Fruit fly (Drosophila melanogaster) Kc167 (cell line): ENCODE data around the gene CG15450.

Experiments
- Myc ChIP-seq: fragments of >200 bp; optimal IDR thresholded peaks from 2 replicates; lab custom pipeline; 2017; ENCODE audit warnings: missing external identifiers
- Sin3A ChIP-seq: fragments of >200 bp; optimal IDR thresholded peaks from 2 replicates; lab custom pipeline; 2018; ENCODE audit warnings: missing external identifiers
- h ChIP-seq: fragments of >200 bp; optimal IDR thresholded peaks from 3 replicates; lab custom pipeline; 2018; ENCODE audit warnings: missing external identifiers
- insv ChIP-seq: fragments of >200 bp; optimal IDR thresholded peaks from 3 replicates; lab custom pipeline; 2018; ENCODE audit warnings: missing external identifiers
- psq ChIP-seq: fragments of >200 bp; optimal IDR thresholded peaks from 2 replicates; lab custom pipeline; 2017; ENCODE audit warnings: missing external identifiers
- ttk ChIP-seq: sonication (Bioruptor generic); optimal IDR thresholded peaks from 2 replicates; lab custom pipeline; 2017; ENCODE audit warnings: missing external identifiers

The CG15450 gene

DNA sequence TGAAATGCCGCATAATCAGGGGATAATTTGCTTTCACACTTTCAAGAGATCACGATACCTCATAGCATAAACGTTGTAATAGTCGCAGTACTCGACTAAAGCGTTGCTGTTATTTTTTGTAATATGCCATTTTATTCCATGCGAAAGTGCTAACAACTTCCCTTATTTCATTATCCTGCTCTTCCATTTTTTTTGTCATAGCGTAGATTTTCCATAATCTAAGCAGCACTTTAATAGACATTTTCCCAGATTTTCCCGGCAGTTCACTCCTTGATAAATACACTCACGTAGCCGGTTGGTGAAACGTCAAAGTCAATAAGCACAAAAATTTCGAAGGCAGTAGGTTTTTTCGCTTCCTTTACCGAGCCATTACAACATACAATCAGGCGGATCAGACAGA lies at the start of gene CG15450:
TSS of gene CG15450 (plus strand) at position 301 of the 400 bp plus-strand sequence.
- no peak for TF ChIP-seq Myc
- TF ChIP-seq h = no peak
- TF ChIP-seq Sin3A = no peak
- no peak for TF ChIP-seq psq (lab: Kevin White, UChicago)
- no peak for TF ChIP-seq insv
- TF ChIP-seq ttk (lab: Kevin White, UChicago) = no peak

DNA sequence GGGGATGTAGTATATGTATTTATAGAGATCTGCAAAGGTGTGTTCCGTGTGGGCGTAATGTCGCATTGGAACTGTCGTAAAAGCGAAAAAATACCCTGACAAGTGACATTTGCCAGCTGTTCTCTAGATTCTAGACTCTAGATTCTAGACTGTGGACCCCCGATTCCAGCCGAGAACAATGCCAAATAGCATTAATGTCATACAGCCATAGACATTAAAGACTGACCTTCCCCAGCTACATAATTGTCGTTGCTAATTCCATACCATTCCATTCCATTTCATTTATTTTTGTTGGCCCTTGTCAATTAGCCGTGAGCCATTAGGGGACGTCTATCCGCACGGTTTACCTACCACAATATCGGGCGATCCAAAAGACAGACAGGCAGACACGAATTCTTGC lies 45.7 kb upstream of the CG15450 start:
- TF ChIP-seq Myc (no peak), psq (lab: Kevin White, UChicago) (no peak), Sin3A (no peak), insv (no peak), h (no peak), ttk (lab: Kevin White, UChicago) (no peak)

DNA sequence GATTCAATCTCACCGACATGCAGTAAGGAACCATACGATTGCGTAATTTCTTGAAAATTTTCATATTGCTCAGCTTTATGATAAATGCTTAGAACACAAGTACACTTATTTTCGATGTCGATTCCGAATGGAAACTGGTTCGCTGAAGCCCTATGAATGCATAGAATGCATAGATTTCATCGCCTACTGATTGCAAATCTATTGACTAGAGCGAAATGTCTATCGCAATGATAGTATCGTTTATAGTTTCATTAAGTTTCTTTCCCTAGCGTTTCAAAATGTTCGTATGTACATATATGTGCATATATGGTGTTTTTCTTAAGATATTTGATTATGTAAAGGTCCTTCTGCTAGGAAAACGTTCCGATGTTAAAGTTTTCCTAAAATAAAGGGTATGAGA lies 40.8 kb upstream of the CG15450 start, which contains the start of gene CG32507:
TSS of gene CG32507 (minus strand) at position 101 of the 400 bp plus-strand sequence.
- TF ChIP-seq Sin3A (no peak), insv (no peak), ttk (lab: Kevin White, UChicago) (no peak), h (no peak), psq (lab: Kevin White, UChicago) (no peak), Myc (no peak)

- no peak for TF ChIP-seq h
- no peak for TF ChIP-seq Myc
Measured at dm6 chrX:20797488-20797887, 24.5 kb upstream of the CG15450 start.

DNA sequence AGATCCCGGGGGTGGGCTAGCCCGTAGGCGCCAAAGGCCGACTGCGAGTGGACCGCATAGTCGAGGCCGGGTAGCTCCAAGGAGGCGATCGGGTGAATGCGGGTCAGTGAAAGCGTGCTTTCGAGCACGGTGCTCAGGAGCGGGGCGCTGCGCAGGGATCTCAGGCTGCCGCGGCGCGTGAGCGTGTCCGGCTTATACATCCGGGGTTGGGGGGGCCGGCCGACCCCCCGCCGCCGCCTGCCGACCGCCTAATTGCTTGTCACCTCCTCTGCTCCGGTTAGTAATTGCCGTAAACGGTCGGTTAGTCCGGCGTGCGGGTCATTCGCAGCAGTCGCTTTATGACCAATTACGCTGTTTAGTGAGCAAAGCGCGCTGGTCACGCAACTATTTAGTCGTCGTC lies 4.2 kb downstream of the CG15450 start:
- no peak for TF ChIP-seq Myc
- no peak for TF ChIP-seq Sin3A
- TF ChIP-seq insv = no peak
- TF ChIP-seq h = no peak
- TF ChIP-seq ttk (lab: Kevin White, UChicago) = no peak
- no peak for TF ChIP-seq psq (lab: Kevin White, UChicago)

- TF ChIP-seq ttk (lab: Kevin White, UChicago) (no peak), Sin3A (no peak), psq (lab: Kevin White, UChicago) (no peak), insv (no peak), h (no peak), Myc (no peak)
Measured at dm6 chrX:20863704-20864103, 41.8 kb downstream of the CG15450 start.

dm6 chrX:20869297-20869696 lies 47.4 kb downstream of the CG15450 start, which contains the start of gene CG1314:
CG1314 (minus strand) TSS chrX:20869397.
- TF ChIP-seq Myc (no peak), insv (no peak), psq (lab: Kevin White, UChicago) (no peak), h (no peak), ttk (lab: Kevin White, UChicago) (no peak), Sin3A (no peak)
